Worm (Caenorhabditis elegans) whole organism, dauer: ENCODE measurements around the gene him-8.

Experiments
- unc-62 ChIP-seq: sonication (generic microtip); optimal IDR thresholded peaks from 2 replicates; lab custom pipeline; 2017; ENCODE audit warnings: missing biosample characterization, missing genetic modification reagents, missing genetic modification characterization

Gene him-8

ce11 chrIV:10561605-10562004 lies at the start of gene him-8:
Gene him-8 (plus strand): TSS chrIV:10561905.
- no peak for TF ChIP-seq unc-62

ce11 chrIV:10512752-10513151 lies 49.0 kb upstream of the him-8 start:
- no peak for TF ChIP-seq unc-62

ce11 chrIV:10513266-10513665 lies 48.4 kb upstream of the him-8 start:
- no peak for TF ChIP-seq unc-62

ce11 chrIV:10515128-10515527 lies 46.6 kb upstream of the him-8 start, which contains the start of gene C02F4.4:
Gene C02F4.4 (minus strand): TSS chrIV:10515228.
- no peak for TF ChIP-seq unc-62

ce11 chrIV:10518652-10519051 lies 43.1 kb upstream of the him-8 start:
- no peak for TF ChIP-seq unc-62

- TF ChIP-seq unc-62: no peak
Measured at ce11 chrIV:10521106-10521505, 40.6 kb upstream of the him-8 start, which contains the start of gene cal-4. Gene cal-4 (plus strand): TSS chrIV:10521406.

- TF ChIP-seq unc-62: no peak
Measured at ce11 chrIV:10524095-10524829, 37.4 kb upstream of the him-8 start, which contains the start of gene C02F4.5. Gene C02F4.5 (minus strand): TSS chrIV:10524145.

- no peak for TF ChIP-seq unc-62
Measured at ce11 chrIV:10530648-10531047, 31.1 kb upstream of the him-8 start, which contains the start of gene T07G12.2. Gene T07G12.2 (plus strand): TSS chrIV:10530709.

ce11 chrIV:10533639-10534038 lies 28.1 kb upstream of the him-8 start, which contains the start of gene T07G12.3:
Gene T07G12.3 (plus strand): TSS chrIV:10533939.
- no peak for TF ChIP-seq unc-62

ce11 chrIV:10538584-10538983 lies 23.1 kb upstream of the him-8 start, which contains the start of gene T07G12.4:
Gene T07G12.4 (minus strand): TSS chrIV:10538684.
- TF ChIP-seq unc-62: no peak

- no peak for TF ChIP-seq unc-62
Measured at ce11 chrIV:10542283-10542682, 19.4 kb upstream of the him-8 start.

- TF ChIP-seq unc-62: no peak
Measured at ce11 chrIV:10543361-10543760, 18.3 kb upstream of the him-8 start.

- no peak for TF ChIP-seq unc-62
Measured at ce11 chrIV:10545038-10545437, 16.7 kb upstream of the him-8 start, which contains the start of gene T07G12.5. Gene T07G12.5 (minus strand): TSS chrIV:10545138.

ce11 chrIV:10546589-10547136 lies 15.0 kb upstream of the him-8 start, which contains the start of gene zim-1:
Gene zim-1 (plus strand): TSS chrIV:10547086.
- TF ChIP-seq unc-62: no peak

- no peak for TF ChIP-seq unc-62
Measured at ce11 chrIV:10554947-10555346, 6.8 kb upstream of the him-8 start, which contains the start of gene zim-2. Gene zim-2 (plus strand): TSS chrIV:10555247.

- no peak for TF ChIP-seq unc-62
Measured at ce11 chrIV:10558415-10558814, 3.3 kb upstream of the him-8 start, which contains the start of gene zim-3. Gene zim-3 (plus strand): TSS chrIV:10558715.

- no peak for TF ChIP-seq unc-62
Measured at ce11 chrIV:10564613-10565012, 2.9 kb downstream of the him-8 start.

- no peak for TF ChIP-seq unc-62
Measured at ce11 chrIV:10565282-10565681, 3.6 kb downstream of the him-8 start.
